Fruit fly (Drosophila melanogaster) whole organism, wandering third instar larva: Measurements from ENCODE around the gene CG15930.

Experiments
- Abd-B ChIP-seq: fragments of >200 bp; optimal IDR thresholded peaks from 2 replicates; lab custom pipeline; 2017; ENCODE audit warnings: missing biosample characterization, missing genetic modification characterization
- CG32264 ChIP-seq: fragments of 200-800 bp; sonication (Bioruptor generic); optimal IDR thresholded peaks from 2 replicates; lab custom pipeline; 2016; ENCODE audit warnings: missing biosample characterization, missing genetic modification characterization
- CG9705 ChIP-seq: fragments of 200-800 bp; sonication (Bioruptor generic); optimal IDR thresholded peaks from 2 replicates; lab custom pipeline; 2018; ENCODE audit warnings: missing biosample characterization, mild to moderate bottlenecking, missing genetic modification characterization
- CrebA ChIP-seq: fragments of 200-800 bp; sonication (Bioruptor generic); optimal IDR thresholded peaks from 2 replicates; lab custom pipeline; 2016; ENCODE audit warnings: missing biosample characterization, mild to moderate bottlenecking, missing genetic modification characterization, borderline replicate concordance
- Dfd ChIP-seq: fragments of >200 bp; optimal IDR thresholded peaks from 2 replicates; lab custom pipeline; 2017; ENCODE audit warnings: missing biosample characterization, missing genetic modification characterization
- Dif ChIP-seq: fragments of 200-275, 200-300 bp; sonication (Bioruptor generic); optimal IDR thresholded peaks from 2 replicates; lab custom pipeline; 2018; ENCODE audit warnings: missing biosample characterization, missing genetic modification characterization; ENCODE audit not compliant: partially characterized antibody
- GATAd ChIP-seq: sonication (Bioruptor generic); optimal IDR thresholded peaks from 2 replicates; lab custom pipeline; 2016; ENCODE audit warnings: missing biosample characterization, missing genetic modification characterization
- HLH106 ChIP-seq: fragments of 200-800 bp; optimal IDR thresholded peaks from 3 replicates; lab custom pipeline; 2019; ENCODE audit warnings: missing biosample characterization, mild to moderate bottlenecking, missing genetic modification characterization, moderate library complexity
- Hnf4 ChIP-seq: fragments of 200-800 bp; sonication (Bioruptor generic); optimal IDR thresholded peaks from 2 replicates; lab custom pipeline; 2016; ENCODE audit warnings: missing biosample characterization, mild to moderate bottlenecking, missing genetic modification characterization
- Hr78 ChIP-seq: fragments of >200 bp; optimal IDR thresholded peaks from 2 replicates; lab custom pipeline; 2017; ENCODE audit warnings: missing biosample characterization, missing genetic modification characterization
- Hr83 ChIP-seq: fragments of 200-300 bp; sonication (Bioruptor generic); optimal IDR thresholded peaks from 2 replicates; lab custom pipeline; 2016; ENCODE audit warnings: missing biosample characterization, mild to moderate bottlenecking, missing genetic modification characterization, moderate library complexity; ENCODE audit not compliant: poor library complexity, severe bottlenecking
- Jra ChIP-seq: sonication (Bioruptor generic); optimal IDR thresholded peaks from 2 replicates; lab custom pipeline; 2016; ENCODE audit warnings: missing biosample characterization, missing genetic modification characterization
- Mio ChIP-seq: sonication (Bioruptor generic); optimal IDR thresholded peaks from 2 replicates; lab custom pipeline; 2016; ENCODE audit warnings: missing biosample characterization, missing genetic modification characterization
- Myc ChIP-seq: fragments of >200 bp; optimal IDR thresholded peaks from 2 replicates; lab custom pipeline; 2017
- N ChIP-seq: fragments of >200 bp; optimal IDR thresholded peaks from 2 replicates; lab custom pipeline; 2018; ENCODE audit warnings: missing biosample characterization, missing external identifiers, missing genetic modification characterization
- OdsH ChIP-seq: fragments of 200-800 bp; sonication (Bioruptor generic); optimal IDR thresholded peaks from 2 replicates; lab custom pipeline; 2016; ENCODE audit warnings: missing biosample characterization, mild to moderate bottlenecking, missing genetic modification characterization
- Rel ChIP-seq, 2 experiments: fragments of 200-800 bp; sonication (Bioruptor generic) in 1 of 2; optimal IDR thresholded peaks; 2 replicates in 1 of 2; 3 replicates in 1 of 2; lab custom pipeline; 2016 to 2019; ENCODE audit warnings: mild to moderate bottlenecking in 2 of 2, missing biosample characterization in 2 of 2, missing genetic modification characterization in 2 of 2, moderate library complexity in 1 of 2
- Sp1 ChIP-seq: fragments of 200-800 bp; sonication (Bioruptor generic); optimal IDR thresholded peaks from 3 replicates; lab custom pipeline; 2019; ENCODE audit warnings: missing biosample characterization, mild to moderate bottlenecking, missing genetic modification characterization, moderate library complexity
- Vsx2 ChIP-seq: fragments of 200-300, 225-300 bp; sonication (Bioruptor generic); optimal IDR thresholded peaks from 2 replicates; lab custom pipeline; 2018; ENCODE audit warnings: missing biosample characterization, missing genetic modification characterization; ENCODE audit not compliant: partially characterized antibody
- br ChIP-seq: fragments of 200-800 bp; sonication (Bioruptor generic); optimal IDR thresholded peaks from 2 replicates; lab custom pipeline; 2016; ENCODE audit warnings: missing biosample characterization, missing genetic modification characterization
- brk ChIP-seq: fragments of 200-800 bp; sonication (Bioruptor generic); optimal IDR thresholded peaks from 2 replicates; lab custom pipeline; 2016; ENCODE audit warnings: missing biosample characterization, mild to moderate bottlenecking, missing genetic modification characterization
- dl ChIP-seq, 2 experiments: fragments of 175-275, 200-275 bp in 1 of 2; fragments of 200-275 bp in 1 of 2; sonication (Bioruptor generic); optimal IDR thresholded peaks; lab custom pipeline; 2018; ENCODE audit warnings: mild to moderate bottlenecking in 2 of 2, missing biosample characterization in 2 of 2, missing genetic modification characterization in 2 of 2, moderate library complexity in 2 of 2; ENCODE audit not compliant: partially characterized antibody in 2 of 2, insufficient read depth in 1 of 2
- dmrt93B ChIP-seq: fragments of 200-800 bp; sonication (Bioruptor generic); optimal IDR thresholded peaks from 2 replicates; lab custom pipeline; 2018; ENCODE audit warnings: missing biosample characterization, mild to moderate bottlenecking, missing genetic modification characterization
- dsf ChIP-seq: sonication (Bioruptor generic); optimal IDR thresholded peaks from 2 replicates; lab custom pipeline; 2016; ENCODE audit warnings: missing biosample characterization, missing genetic modification characterization, borderline replicate concordance
- ey ChIP-seq: fragments of 200-800 bp; sonication (Bioruptor generic); optimal IDR thresholded peaks from 2 replicates; lab custom pipeline; 2016; ENCODE audit warnings: missing biosample characterization, missing genetic modification characterization
- foxo ChIP-seq, 2 experiments: fragments of 200-800 bp; sonication (Bioruptor generic); optimal IDR thresholded peaks; 2 replicates in 1 of 2; 3 replicates in 1 of 2; lab custom pipeline; 2016 to 2017; ENCODE audit warnings: missing biosample characterization in 2 of 2, missing genetic modification characterization in 2 of 2
- fru ChIP-seq: fragments of 200-800 bp; sonication (Bioruptor generic); optimal IDR thresholded peaks from 3 replicates; lab custom pipeline; 2016; ENCODE audit warnings: missing biosample characterization, mild to moderate bottlenecking, missing genetic modification characterization
- h ChIP-seq: fragments of 200-800 bp; sonication (Bioruptor generic); optimal IDR thresholded peaks from 3 replicates; lab custom pipeline; 2016; ENCODE audit warnings: missing biosample characterization, mild to moderate bottlenecking, missing genetic modification characterization
- jim ChIP-seq: fragments of 175-275, 200-325 bp; sonication (Bioruptor generic); optimal IDR thresholded peaks from 2 replicates; lab custom pipeline; 2016; ENCODE audit warnings: missing biosample characterization, mild to moderate bottlenecking, missing genetic modification characterization
- lola ChIP-seq: fragments of >200 bp; optimal IDR thresholded peaks from 2 replicates; lab custom pipeline; 2017; ENCODE audit warnings: missing biosample characterization, missing genetic modification characterization
- pan ChIP-seq: fragments of >200 bp; optimal IDR thresholded peaks from 2 replicates; lab custom pipeline; 2017
- psq ChIP-seq: fragments of 200-800 bp; sonication (Bioruptor generic); optimal IDR thresholded peaks from 3 replicates; lab custom pipeline; 2017; ENCODE audit warnings: missing biosample characterization, mild to moderate bottlenecking, missing genetic modification characterization, moderate library complexity
- rgr ChIP-seq: fragments of 200-800 bp; sonication (Bioruptor generic); optimal IDR thresholded peaks from 3 replicates; lab custom pipeline; 2016; ENCODE audit warnings: missing biosample characterization, mild to moderate bottlenecking, missing genetic modification characterization
- sage ChIP-seq: fragments of 200-800 bp; sonication (Bioruptor generic); optimal IDR thresholded peaks from 2 replicates; lab custom pipeline; 2016; ENCODE audit warnings: missing biosample characterization, mild to moderate bottlenecking, missing genetic modification characterization
- sv ChIP-seq: fragments of 200-800 bp; sonication (Bioruptor generic); optimal IDR thresholded peaks from 3 replicates; lab custom pipeline; 2016; ENCODE audit warnings: missing biosample characterization, missing genetic modification characterization
- tai ChIP-seq: sonication (Bioruptor generic); optimal IDR thresholded peaks from 2 replicates; lab custom pipeline; 2016; ENCODE audit warnings: missing biosample characterization, missing genetic modification characterization
- usp ChIP-seq: fragments of >200 bp; optimal IDR thresholded peaks from 2 replicates; lab custom pipeline; 2017; ENCODE audit warnings: missing biosample characterization, missing genetic modification characterization
- woc ChIP-seq: sonication (Bioruptor generic); optimal IDR thresholded peaks from 2 replicates; lab custom pipeline; 2016; ENCODE audit warnings: missing biosample characterization, mild to moderate bottlenecking, missing genetic modification characterization

CG15930 gene

dm6 chrX:5332259-5332862, 15.3 kb upstream of the CG15930 start, which contains the start of gene CanB:
Gene CanB (plus strand): TSS chrX:5332499.
- TF ChIP-seq Rel (GFP tag; optimal IDR thresholded peaks at IDR 0.05; lab: Kevin White, UChicago) (no peak), Rel (tag; optimal IDR thresholded peaks at IDR 0.05; lab: Kevin White, UChicago) (no peak), Myc (lab: Kevin White, UChicago) (peak; percentile 6), h (GFP tag; lab: Kevin White, UChicago) (peak; percentile 23), N (no peak), woc (peak; percentile 68), Hr83 (GFP tag; lab: Kevin White, UChicago) (peak; percentile 51), rgr (GFP tag; lab: Kevin White, UChicago) (peak; percentile 3), dl (GFP tag; optimal IDR thresholded peaks at IDR 0.05; lab: Kevin White, UChicago; ENCODE audit: insufficient read depth in 1 of 2, partially characterized antibody in 2 of 2) (no peak)

- TF ChIP-seq br (GFP tag; lab: Kevin White, UChicago) (no peak), tai (GFP tag; lab: Kevin White, UChicago) (no peak), psq (peak; percentile 15), h (GFP tag; lab: Kevin White, UChicago) (peak; percentile 30), Hnf4 (no peak), CrebA (GFP tag; lab: Kevin White, UChicago) (no peak), Myc (lab: Kevin White, UChicago) (peak; percentile 97), jim (GFP tag; lab: Kevin White, UChicago) (no peak), foxo (GFP tag; optimal IDR thresholded peaks at IDR 0.05; lab: Kevin White, UChicago) (peak in 1 of 2 experiments; percentile 61), sv (GFP tag; lab: Kevin White, UChicago) (no peak), Hr78 (GFP tag; lab: Kevin White, UChicago) (no peak), Hr83 (GFP tag; lab: Kevin White, UChicago) (peak; percentile 7), CG9705 (peak; percentile 10), N (no peak), CG32264 (GFP tag; lab: Kevin White, UChicago) (no peak), rgr (GFP tag; lab: Kevin White, UChicago) (peak; percentile 57), Abd-B (GFP tag; lab: Kevin White, UChicago) (no peak), Vsx2 (GFP tag; lab: Kevin White, UChicago) (no peak), usp (GFP tag; lab: Kevin White, UChicago) (no peak), lola (GFP tag; lab: Kevin White, UChicago) (no peak), HLH106 (tag; lab: Kevin White, UChicago) (peak; percentile 52), OdsH (peak; percentile 15), ey (peak; percentile 1), dsf (GFP tag; lab: Kevin White, UChicago) (peak; percentile 10), Rel (GFP tag; optimal IDR thresholded peaks at IDR 0.05; lab: Kevin White, UChicago) (no peak), Rel (tag; optimal IDR thresholded peaks at IDR 0.05; lab: Kevin White, UChicago) (peak; percentile 62), Dfd (GFP tag; lab: Kevin White, UChicago) (no peak), Mio (GFP tag; lab: Kevin White, UChicago) (no peak), dmrt93B (GFP tag; lab: Kevin White, UChicago) (peak; percentile 4), GATAd (no peak), fru (GFP tag; lab: Kevin White, UChicago) (peak; percentile 25), woc (peak; percentile 80), sage (GFP tag; lab: Kevin White, UChicago) (peak; percentile 20), Dif (GFP tag; lab: Kevin White, UChicago) (no peak), pan (lab: Kevin White, UChicago) (no peak), brk (GFP tag; lab: Kevin White, UChicago) (no peak), Jra (no peak), Sp1 (GFP tag; lab: Kevin White, UChicago) (peak; percentile 32)
Observed at dm6 chrX:5329266-5329898, 12.3 kb upstream of the CG15930 start, which contains the start of the genes CG3309 and XRCC1. Gene CG3309 (minus strand): TSS chrX:5329347. Gene XRCC1 (plus strand): TSS chrX:5329876.
